Fruit fly (Drosophila melanogaster) whole organism, embryonic: ENCODE results near the gene CG43255.

Experiments used
- Adf1 ChIP-seq: fragments of 200-800 bp; sonication (Bioruptor generic); IDR thresholded peaks from 2 replicates; pipeline ENCODE4 v1.3.6; 2022; ENCODE audit warnings: missing biosample characterization, missing genetic modification characterization
- CG13287 ChIP-seq: fragments of 200-800 bp; sonication (Bioruptor generic); IDR thresholded peaks from 2 replicates; pipeline ENCODE4 v1.3.6; 2022; ENCODE audit warnings: missing biosample characterization, missing genetic modification characterization; ENCODE audit not compliant: partially characterized antibody
- CG13894 ChIP-seq: fragments of 200-800 bp; sonication (Bioruptor generic); optimal IDR thresholded peaks from 3 replicates; lab custom pipeline; 2018; ENCODE audit warnings: missing biosample characterization, mild to moderate bottlenecking, missing genetic modification characterization, moderate library complexity
- CG14014 ChIP-seq: fragments of 200-800 bp; sonication (Bioruptor generic); IDR thresholded peaks from 2 replicates; pipeline ENCODE4 v1.3.6; 2022; ENCODE audit warnings: missing biosample characterization, missing genetic modification characterization
- CG14441 ChIP-seq: fragments of 200-800 bp; sonication (Bioruptor generic); IDR thresholded peaks from 2 replicates; pipeline ENCODE4 v1.3.6; 2022; ENCODE audit warnings: missing biosample characterization, missing genetic modification characterization
- CG15601 ChIP-seq: fragments of 200-800 bp; sonication (Bioruptor generic); optimal IDR thresholded peaks from 3 replicates; lab custom pipeline; 2019; ENCODE audit warnings: missing biosample characterization, mild to moderate bottlenecking, missing genetic modification characterization, moderate library complexity
- CG17359 ChIP-seq: fragments of 200-800 bp; sonication (Bioruptor generic); optimal IDR thresholded peaks from 3 replicates; lab custom pipeline; 2018; ENCODE audit warnings: missing biosample characterization, mild to moderate bottlenecking, missing genetic modification characterization, moderate library complexity
- CG18476 ChIP-seq: fragments of 200-800 bp; sonication (Bioruptor generic); optimal IDR thresholded peaks from 2 replicates; lab custom pipeline; 2016; ENCODE audit warnings: missing biosample characterization, mild to moderate bottlenecking, missing genetic modification characterization
- CG2712 ChIP-seq: fragments of 200-800 bp; optimal IDR thresholded peaks from 3 replicates; lab custom pipeline; 2019; ENCODE audit warnings: missing biosample characterization, mild to moderate bottlenecking, missing genetic modification characterization, moderate library complexity
- CG31441 ChIP-seq: fragments of 200-800 bp; sonication (Bioruptor generic); IDR thresholded peaks from 2 replicates; pipeline ENCODE4 v1.3.6; 2022; ENCODE audit warnings: missing biosample characterization, missing genetic modification characterization
- CG4404 ChIP-seq: fragments of 200-800 bp; sonication (Bioruptor generic); IDR thresholded peaks from 2 replicates; pipeline ENCODE4 v1.3.6; 2022; ENCODE audit warnings: missing biosample characterization, missing genetic modification characterization
- CG4424 ChIP-seq: fragments of 200-800 bp; sonication (Bioruptor generic); optimal IDR thresholded peaks from 3 replicates; lab custom pipeline; 2016; ENCODE audit warnings: missing biosample characterization, missing genetic modification characterization
- CG4730 ChIP-seq: fragments of 200-800 bp; sonication (Bioruptor generic); IDR thresholded peaks from 2 replicates; pipeline ENCODE4 v1.3.6; 2022; ENCODE audit warnings: missing biosample characterization, missing genetic modification characterization
- CG7556 ChIP-seq: fragments of 200-800 bp; sonication (Bioruptor generic); optimal IDR thresholded peaks from 2 replicates; lab custom pipeline; 2017; ENCODE audit warnings: missing biosample characterization, mild to moderate bottlenecking, missing genetic modification characterization
- CG8388 ChIP-seq: fragments of 200-800 bp; sonication (Bioruptor generic); optimal IDR thresholded peaks from 2 replicates; lab custom pipeline; 2019; ENCODE audit warnings: missing biosample characterization, mild to moderate bottlenecking, missing genetic modification characterization, moderate library complexity
- Chrac-16 ChIP-seq: fragments of 200-800 bp; sonication (Bioruptor generic); optimal IDR thresholded peaks from 3 replicates; lab custom pipeline; 2016; ENCODE audit warnings: missing biosample characterization, missing genetic modification characterization
- Dfd ChIP-seq, 2 experiments: fragments of >200 bp; optimal IDR thresholded peaks; 2 replicates each; lab custom pipeline; 2017; ENCODE audit warnings: missing biosample characterization in 2 of 2, missing genetic modification characterization in 2 of 2
- E2f1 ChIP-seq: fragments of 200-800 bp; sonication (Bioruptor generic); IDR thresholded peaks from 2 replicates; pipeline ENCODE4 v1.3.6; 2022; ENCODE audit warnings: missing biosample characterization, missing genetic modification characterization
- Elba2 ChIP-seq: fragments of 200-800 bp; sonication (Bioruptor generic); optimal IDR thresholded peaks from 3 replicates; lab custom pipeline; 2016; ENCODE audit warnings: missing biosample characterization, missing genetic modification characterization
- H2.0 ChIP-seq: fragments of 200-800 bp; sonication (Bioruptor generic); IDR thresholded peaks from 2 replicates; pipeline ENCODE4 v1.3.6; 2022; ENCODE audit warnings: missing biosample characterization, missing genetic modification characterization
- Hmr ChIP-seq: fragments of 200-800 bp; sonication (Bioruptor generic); optimal IDR thresholded peaks from 3 replicates; lab custom pipeline; 2017; ENCODE audit warnings: mild to moderate bottlenecking, missing biosample characterization, missing genetic modification reagents, missing genetic modification characterization
- Hr51 ChIP-seq, 2 experiments: fragments of 200-800 bp; sonication (Bioruptor generic); optimal IDR thresholded peaks; 2 replicates in 1 of 2; 3 replicates in 1 of 2; lab custom pipeline; 2016 to 2018; ENCODE audit warnings: missing biosample characterization in 2 of 2, missing genetic modification characterization in 2 of 2, mild to moderate bottlenecking in 1 of 2, moderate library complexity in 1 of 2
- Hsf ChIP-seq: fragments of 200-800 bp; sonication (Bioruptor generic); optimal IDR thresholded peaks from 3 replicates; lab custom pipeline; 2016; ENCODE audit warnings: missing biosample characterization, missing genetic modification characterization
- Lpt ChIP-seq: fragments of >200 bp; optimal IDR thresholded peaks from 2 replicates; lab custom pipeline; 2018; ENCODE audit warnings: missing biosample characterization, missing genetic modification characterization
- MTF-1 ChIP-seq: fragments of 200-800 bp; sonication (Bioruptor generic); optimal IDR thresholded peaks from 2 replicates; lab custom pipeline; 2018; ENCODE audit warnings: missing biosample characterization, mild to moderate bottlenecking, missing genetic modification characterization, borderline replicate concordance
- Med ChIP-seq: fragments of 200-800 bp; sonication (Bioruptor generic); peaks from one replicate; lab custom pipeline; 2016; ENCODE audit warnings: missing biosample characterization, missing genetic modification characterization, mild to moderate bottlenecking, inconsistent platforms, moderate library complexity
- Myb ChIP-seq: fragments of 200-800 bp; sonication (Bioruptor generic); optimal IDR thresholded peaks from 2 replicates; lab custom pipeline; 2016; ENCODE audit warnings: missing biosample characterization, missing genetic modification characterization
- Oli ChIP-seq: fragments of 200-800 bp; sonication (Bioruptor generic); optimal IDR thresholded peaks from 2 replicates; lab custom pipeline; 2018; ENCODE audit warnings: missing biosample characterization, mild to moderate bottlenecking, missing genetic modification characterization, moderate library complexity
- Ravus ChIP-seq: fragments of 200-800 bp; sonication (Bioruptor generic); IDR thresholded peaks from 2 replicates; pipeline ENCODE4 v1.3.6; 2022; ENCODE audit warnings: missing biosample characterization, missing genetic modification characterization
- Scr ChIP-seq: fragments of 200-800 bp; sonication (Bioruptor generic); IDR thresholded peaks from 2 replicates; pipeline ENCODE4 v1.3.6; 2022; ENCODE audit warnings: missing biosample characterization, missing genetic modification characterization; ENCODE audit not compliant: partially characterized antibody
- Sin3A ChIP-seq: fragments of >200 bp; optimal IDR thresholded peaks from 2 replicates; lab custom pipeline; 2018
- Sox102F ChIP-seq: fragments of 200-800 bp; sonication (Bioruptor generic); optimal IDR thresholded peaks from 2 replicates; lab custom pipeline; 2018; ENCODE audit warnings: missing biosample characterization, mild to moderate bottlenecking, missing genetic modification characterization, moderate library complexity
- Vsx1 ChIP-seq: fragments of 200-800 bp; sonication (Bioruptor generic); optimal IDR thresholded peaks from 2 replicates; lab custom pipeline; 2017; ENCODE audit warnings: missing biosample characterization, mild to moderate bottlenecking, missing genetic modification characterization, missing genetic modification reagents
- amos ChIP-seq: fragments of 200-800 bp; sonication (Bioruptor generic); IDR thresholded peaks from 2 replicates; pipeline ENCODE4 v1.3.6; 2022; ENCODE audit warnings: missing biosample characterization, missing genetic modification characterization; ENCODE audit not compliant: partially characterized antibody
- crp ChIP-seq, 2 experiments: fragments of 200-800 bp; sonication (Bioruptor generic); optimal IDR thresholded peaks; 2 replicates in 1 of 2; 3 replicates in 1 of 2; lab custom pipeline; 2017; ENCODE audit warnings: missing biosample characterization in 2 of 2, missing genetic modification characterization in 2 of 2, mild to moderate bottlenecking in 1 of 2, moderate library complexity in 1 of 2
- dmrt11E ChIP-seq: fragments of 200-800 bp; sonication (Bioruptor generic); optimal IDR thresholded peaks from 3 replicates; lab custom pipeline; 2018; ENCODE audit warnings: missing biosample characterization, mild to moderate bottlenecking, missing genetic modification characterization, moderate library complexity
- esg ChIP-seq: fragments of 200-800 bp; sonication (Bioruptor generic); conservative IDR thresholded peaks from 2 replicates; pipeline ENCODE4 v1.3.6; 2022; ENCODE audit warnings: missing biosample characterization, missing genetic modification characterization
- fu2 ChIP-seq: fragments of 200-800 bp; sonication (Bioruptor generic); optimal IDR thresholded peaks from 2 replicates; lab custom pipeline; 2016; ENCODE audit warnings: missing biosample characterization, missing genetic modification characterization
- hkb ChIP-seq, 2 experiments: fragments of 200-800 bp in 1 of 2; fragments of >200 bp in 1 of 2; sonication (Bioruptor generic) in 1 of 2; IDR thresholded peaks in 1 of 2; optimal IDR thresholded peaks in 1 of 2; 2 replicates each; pipeline versions ENCODE4 v1.3.6 to Lab custom; 2017 to 2022; ENCODE audit warnings: missing biosample characterization in 1 of 2, missing genetic modification characterization in 1 of 2
- insv ChIP-seq, 2 experiments: fragments of 200-800 bp; sonication (Bioruptor generic); optimal IDR thresholded peaks; 3 replicates each; lab custom pipeline; 2016 to 2018; ENCODE audit warnings: missing biosample characterization in 2 of 2, missing genetic modification characterization in 2 of 2
- klu ChIP-seq: fragments of 200-800 bp; sonication (Bioruptor generic); IDR thresholded peaks from 2 replicates; pipeline ENCODE4 v1.3.6; 2022; ENCODE audit warnings: missing biosample characterization, missing genetic modification characterization
- lmd ChIP-seq: fragments of 200-800 bp; sonication (Bioruptor generic); IDR thresholded peaks from 2 replicates; pipeline ENCODE4 v1.3.6; 2022; ENCODE audit warnings: missing biosample characterization, missing genetic modification characterization
- peb ChIP-seq: fragments of 200-800 bp; sonication (Bioruptor generic); IDR thresholded peaks from 2 replicates; pipeline ENCODE4 v1.3.6; 2022; ENCODE audit warnings: missing biosample characterization, missing genetic modification characterization
- phol ChIP-seq: fragments of 200-800 bp; sonication (Bioruptor generic); optimal IDR thresholded peaks from 3 replicates; lab custom pipeline; 2018; ENCODE audit warnings: missing biosample characterization, mild to moderate bottlenecking, missing genetic modification characterization, moderate library complexity
- ranshi ChIP-seq: fragments of 200-800 bp; sonication (Bioruptor generic); IDR thresholded peaks from 2 replicates; pipeline ENCODE4 v1.3.6; 2022; ENCODE audit warnings: missing biosample characterization, missing genetic modification characterization
- tgo ChIP-seq: fragments of 200-800 bp; sonication (Bioruptor generic); IDR thresholded peaks from 3 replicates; pipeline ENCODE4 v1.3.6; 2022; ENCODE audit warnings: missing biosample characterization, missing genetic modification characterization
- unpg ChIP-seq: fragments of 200-800 bp; sonication (Bioruptor generic); optimal IDR thresholded peaks from 3 replicates; lab custom pipeline; 2018; ENCODE audit warnings: missing biosample characterization, mild to moderate bottlenecking, missing genetic modification characterization, moderate library complexity
- wdn ChIP-seq: fragments of 200-800 bp; sonication (Bioruptor generic); IDR thresholded peaks from 2 replicates; pipeline ENCODE4 v1.3.6; 2022; ENCODE audit warnings: missing biosample characterization, missing genetic modification characterization
- zen ChIP-seq: fragments of 200-800 bp; sonication (Bioruptor generic); optimal IDR thresholded peaks from 3 replicates; lab custom pipeline; 2018; ENCODE audit warnings: missing biosample characterization, mild to moderate bottlenecking, missing genetic modification characterization, moderate library complexity
- zfh1 ChIP-seq: fragments of 200-800 bp; sonication (Bioruptor generic); IDR thresholded peaks from 3 replicates; pipeline ENCODE4 v1.3.6; 2022; ENCODE audit warnings: missing biosample characterization, missing genetic modification characterization

Gene CG43255

DNA sequence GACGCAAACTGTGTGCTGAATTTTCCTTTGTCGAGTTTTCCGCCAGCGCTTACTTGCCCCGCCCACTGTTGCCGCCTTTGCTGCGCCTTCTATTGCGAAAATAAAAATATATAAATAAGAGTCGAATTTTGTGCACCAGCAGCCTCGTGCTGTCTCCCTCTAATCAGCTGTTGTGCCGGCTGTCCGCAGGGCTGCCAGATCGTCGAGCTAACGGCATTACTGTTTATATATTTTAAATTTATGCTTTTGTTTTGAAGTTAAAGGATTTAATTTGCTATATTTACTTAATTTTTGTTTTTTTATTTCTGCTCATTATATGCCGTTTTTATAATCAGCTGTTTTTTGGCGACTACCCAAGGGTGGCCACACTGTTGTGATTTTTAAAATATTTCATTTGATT, 23.7 kb upstream of the CG43255 start, which contains the start of gene Uros1 (continued):
- TF ChIP-seq Vsx1 (GFP tag; lab: Kevin White, UChicago) (no peak), crp (GFP tag; optimal IDR thresholded peaks at IDR 0.05; lab: Kevin White, UChicago) (peak; percentile 66 to 93), lmd (GFP tag; lab: Robert Waterston, UW) (peak; percentile 37; the same call in 1 of the 2 replicates), wdn (GFP tag; lab: Robert Waterston, UW) (no peak), zen (no peak), CG8388 (GFP tag; lab: Kevin White, UChicago) (peak; percentile 14), CG2712 (tag; lab: Kevin White, UChicago) (peak; percentile 32), E2f1 (GFP tag; lab: Robert Waterston, UW) (peak; percentile 40; the same call in 1 of the 2 replicates), Hmr (GFP tag; lab: Kevin White, UChicago) (no peak), Elba2 (GFP tag; lab: Kevin White, UChicago) (peak; percentile 6), Myb (GFP tag; lab: Kevin White, UChicago) (peak; percentile 39), klu (no peak), CG31441 (GFP tag; lab: Robert Waterston, UW) (0 out of 2 replicates have a peak, but pooled peaks have one; percentile 13), Sin3A (lab: Kevin White, UChicago) (no peak), amos (no peak), unpg (GFP tag; lab: Kevin White, UChicago) (peak; percentile 33), CG7556 (no peak), H2.0 (GFP tag; lab: Robert Waterston, UW) (no peak), CG14441 (peak; percentile 60), Scr (GFP tag; lab: Robert Waterston, UW) (peak; percentile 23; the same call in 1 of the 2 replicates), Med (GFP tag; lab: Kevin White, UChicago) (peak; percentile 87), Lpt (GFP tag; lab: Kevin White, UChicago) (no peak), Adf1 (GFP tag; lab: Robert Waterston, UW) (no peak), CG18476 (GFP tag; lab: Kevin White, UChicago) (no peak), Oli (tag; lab: Kevin White, UChicago) (no peak), Hr51 (GFP tag; optimal IDR thresholded peaks at IDR 0.05; lab: Kevin White, UChicago) (peak in 1 of 2 experiments; percentile 8), ranshi (0 out of 2 replicates have a peak, but pooled peaks have one; percentile 18), CG4424 (GFP tag; lab: Kevin White, UChicago) (peak; percentile 27), Dfd (GFP tag; optimal IDR thresholded peaks at IDR 0.05; lab: Kevin White, UChicago) (no peak), CG14014 (GFP tag; lab: Robert Waterston, UW) (peak; percentile 55; the same call in 1 of the 2 replicates), CG4730 (GFP tag; lab: Robert Waterston, UW) (no peak), Ravus (GFP tag; lab: Robert Waterston, UW) (no peak), MTF-1 (GFP tag; lab: Kevin White, UChicago) (no peak), Sox102F (peak; percentile 13), phol (tag; lab: Kevin White, UChicago) (peak; percentile 29), zfh1 (GFP tag; lab: Robert Waterston, UW) (peak; percentile 47; the same call in 1 of the 3 replicates), dmrt11E (tag; lab: Kevin White, UChicago) (no peak), CG13287 (GFP tag; lab: Robert Waterston, UW) (peak; percentile 48), CG13894 (tag; lab: Kevin White, UChicago) (no peak), hkb (optimal IDR thresholded peaks at IDR 0.05; lab: Kevin White, UChicago) (no peak), hkb (GFP tag; IDR thresholded peaks at IDR 0.05; lab: Robert Waterston, UW) (peak; percentile 47; the same call in 1 of the 2 replicates), Hsf (GFP tag; lab: Kevin White, UChicago) (peak; percentile 35), tgo (GFP tag; lab: Robert Waterston, UW) (peak; percentile 53), insv (GFP tag; optimal IDR thresholded peaks at IDR 0.05; lab: Kevin White, UChicago) (peak in 1 of 2 experiments; percentile 35), Chrac-16 (GFP tag; lab: Kevin White, UChicago) (no peak), CG15601 (no peak), esg (peak; percentile 7; the same call in 1 of the 2 replicates), fu2 (GFP tag; lab: Kevin White, UChicago) (no peak), CG4404 (GFP tag; lab: Robert Waterston, UW) (0 out of 2 replicates have a peak, but pooled peaks have one; percentile 22), peb (0 out of 2 replicates have a peak, but pooled peaks have one; percentile 24), CG17359 (tag; lab: Kevin White, UChicago) (peak; percentile 5)
